Worm (Caenorhabditis elegans): Measurements from ENCODE around the gene tsen-54.

Gene tsen-54

ce11 chrIV:1949870-1950269 is 1.9 kb downstream of the tsen-54 start:
- TF ChIP-seq ceh-36 (tag; optimal IDR thresholded peaks at IDR 0.05), result peak; percentile 91

ce11 chrIV:1950617-1951016 is 2.6 kb downstream of the tsen-54 start:
- TF ChIP-seq sea-1 (GFP tag; conservative IDR thresholded peaks at IDR 0.05), result 0 out of 2 replicates have a peak, but pooled peaks have one; percentile 29

DNA sequence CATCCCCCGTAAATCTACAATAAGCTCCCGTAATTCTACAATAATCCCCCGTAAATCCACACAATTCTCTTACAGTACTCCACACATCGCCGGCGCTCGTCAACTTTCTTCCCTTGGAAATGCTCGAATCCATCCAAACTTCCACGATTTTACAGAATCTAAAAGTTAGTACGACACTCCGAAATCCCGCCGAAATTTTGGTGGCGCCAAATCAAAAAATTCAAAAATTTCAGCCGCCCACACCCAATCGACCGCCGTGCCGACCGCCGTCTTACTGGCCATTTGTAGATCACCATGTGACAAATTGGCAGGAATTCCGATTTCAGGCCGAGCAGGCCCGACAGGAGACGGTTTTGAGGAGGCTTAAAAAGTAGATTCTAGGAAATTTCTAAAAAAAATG is 4.3 kb downstream of the tsen-54 start:
- TF ChIP-seq tra-4 (tag; optimal IDR thresholded peaks at IDR 0.05) (no peak), ceh-36 (tag; optimal IDR thresholded peaks at IDR 0.05) (no peak), ets-7 (tag; optimal IDR thresholded peaks at IDR 0.05) (no peak), pes-1 (GFP tag; IDR thresholded peaks at IDR 0.05) (no peak)

DNA sequence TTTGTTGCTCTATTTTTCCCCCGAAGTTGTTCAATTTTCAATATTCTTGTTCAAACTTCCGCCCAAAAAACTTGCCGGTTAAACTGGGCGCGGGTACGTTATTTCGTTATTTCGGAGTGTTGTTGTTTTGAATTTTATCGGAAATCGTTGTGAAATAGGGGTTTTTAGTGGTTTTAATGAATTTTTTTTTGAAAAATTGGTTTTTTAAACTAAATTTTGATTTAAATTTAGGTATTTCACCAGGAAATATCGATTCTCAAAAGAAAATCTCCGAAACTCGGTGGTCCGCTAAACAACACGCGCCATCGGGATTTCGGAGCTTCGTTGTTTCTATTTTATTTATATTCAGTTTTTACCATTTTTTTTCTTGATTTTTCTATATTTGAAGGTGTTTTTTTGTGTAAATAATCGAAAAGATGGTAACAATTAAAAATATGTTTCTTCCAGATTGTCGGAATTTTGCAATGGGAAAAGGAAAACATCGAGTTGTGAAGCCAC is 5.2 kb downstream of the tsen-54 start, which contains the start of gene F52C12.2:
Gene F52C12.2 (plus strand): TSS at position 448 of the 498 bp plus-strand sequence.
- TF ChIP-seq sea-1 (GFP tag; conservative IDR thresholded peaks at IDR 0.05), result no peak
- TF ChIP-seq aly-1 (tag; optimal IDR thresholded peaks at IDR 0.05), result no peak
- no peak for TF ChIP-seq flt-1 (GFP tag; IDR thresholded peaks at IDR 0.05)
- TF ChIP-seq tbx-11 (GFP tag; IDR thresholded peaks at IDR 0.05), result no peak
- TF ChIP-seq F13C5.2 (tag; optimal IDR thresholded peaks at IDR 0.05), result peak; percentile 49
- no peak for TF ChIP-seq hnd-1 (tag; optimal IDR thresholded peaks at IDR 0.05)

DNA sequence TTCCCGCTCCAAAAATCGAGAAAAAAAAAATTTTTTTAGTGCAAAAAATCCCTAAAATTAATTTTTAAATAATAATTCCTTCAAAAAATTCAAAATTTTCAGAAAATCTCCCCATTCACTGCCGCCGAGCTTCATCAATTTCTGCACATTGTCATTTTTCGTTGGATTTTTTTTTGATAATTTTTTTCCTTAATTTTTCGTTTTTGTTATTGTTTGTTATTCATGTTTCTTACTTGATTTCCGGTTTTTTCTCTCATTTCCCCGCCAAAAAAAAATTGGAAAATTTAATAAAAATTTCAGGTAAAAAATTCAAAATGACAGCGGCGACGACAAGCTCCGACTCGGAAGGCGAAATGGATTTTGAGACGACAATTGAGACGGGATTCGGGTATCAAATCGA is 8.4 kb downstream of the tsen-54 start, which contains the start of gene F52C12.6:
Gene F52C12.6 (plus strand): TSS at position 301 of the 400 bp plus-strand sequence.
- TF ChIP-seq flt-1 (GFP tag; IDR thresholded peaks at IDR 0.05), result no peak
- no peak for TF ChIP-seq hmg-4 (GFP tag; optimal IDR thresholded peaks at IDR 0.05)
- TF ChIP-seq ceh-36 (tag; optimal IDR thresholded peaks at IDR 0.05), result no peak
- no peak for TF ChIP-seq aly-1 (tag; optimal IDR thresholded peaks at IDR 0.05)
- TF ChIP-seq tra-4 (tag; optimal IDR thresholded peaks at IDR 0.05), result no peak
- no peak for TF ChIP-seq ama-1 (optimal IDR thresholded peaks at IDR 0.05)
- TF ChIP-seq tbx-37 (GFP tag; conservative IDR thresholded peaks at IDR 0.05), result no peak
- no peak for TF ChIP-seq ets-7 (tag; optimal IDR thresholded peaks at IDR 0.05)
- TF ChIP-seq hnd-1 (tag; optimal IDR thresholded peaks at IDR 0.05), result no peak
- TF ChIP-seq ceh-13 (GFP tag; optimal IDR thresholded peaks at IDR 0.05), result no peak

DNA sequence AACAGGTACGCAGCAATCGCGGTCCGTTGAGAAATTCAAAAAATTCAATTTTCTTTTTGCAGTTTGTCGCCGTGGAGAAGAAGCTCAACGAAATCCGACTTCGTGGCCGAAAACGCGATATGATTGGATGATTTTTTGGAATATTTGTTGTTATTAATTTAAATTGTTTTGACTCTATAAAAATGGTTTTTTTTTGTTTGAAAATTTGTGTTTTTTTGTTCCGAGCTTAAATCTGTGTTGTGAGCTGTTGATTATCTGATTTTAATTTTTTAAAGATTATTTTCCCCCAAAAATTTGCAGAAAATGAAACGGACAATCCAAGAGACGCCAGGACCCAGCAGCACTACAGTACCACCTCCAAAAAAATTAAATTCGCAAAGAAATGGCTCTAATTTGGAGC is 11.6 kb downstream of the tsen-54 start, which contains the start of gene tdpo-1:
Gene tdpo-1 (plus strand): TSS at position 301 of the 400 bp plus-strand sequence.
- no peak for TF ChIP-seq sea-1 (GFP tag; conservative IDR thresholded peaks at IDR 0.05)
- TF ChIP-seq flt-1 (GFP tag; IDR thresholded peaks at IDR 0.05), result no peak
- no peak for TF ChIP-seq pes-1 (GFP tag; IDR thresholded peaks at IDR 0.05)
- TF ChIP-seq ceh-13 (GFP tag; optimal IDR thresholded peaks at IDR 0.05), result no peak
- no peak for TF ChIP-seq ceh-36 (tag; optimal IDR thresholded peaks at IDR 0.05)
- no peak for TF ChIP-seq hmg-4 (GFP tag; optimal IDR thresholded peaks at IDR 0.05)
- no peak for TF ChIP-seq tra-4 (tag; optimal IDR thresholded peaks at IDR 0.05)
- no peak for TF ChIP-seq aly-1 (tag; optimal IDR thresholded peaks at IDR 0.05)
- no peak for TF ChIP-seq ama-1 (optimal IDR thresholded peaks at IDR 0.05)
- TF ChIP-seq tbx-37 (GFP tag; conservative IDR thresholded peaks at IDR 0.05), result no peak
- TF ChIP-seq hnd-1 (tag; optimal IDR thresholded peaks at IDR 0.05), result no peak
- TF ChIP-seq scrt-1 (GFP tag; IDR thresholded peaks at IDR 0.05), result no peak

DNA sequence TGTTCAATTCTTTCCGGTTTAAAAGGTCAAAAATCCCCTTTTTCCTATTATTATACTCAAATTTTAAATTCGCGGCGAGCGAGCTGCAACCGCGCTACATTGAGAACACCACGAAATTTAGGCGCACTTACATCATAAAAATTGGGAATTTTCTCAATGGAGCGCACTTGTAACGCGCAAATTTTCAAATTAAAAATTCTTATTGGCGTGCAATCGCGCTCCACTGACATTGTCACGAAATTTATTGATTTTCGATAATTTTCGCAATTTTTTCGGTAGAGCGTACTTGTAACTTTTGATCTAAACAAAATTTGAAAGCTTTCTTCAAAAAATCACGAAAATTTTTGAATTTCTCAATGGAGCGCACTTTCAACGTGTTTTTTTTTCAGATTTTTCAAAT is 15.3 kb downstream of the tsen-54 start, which contains the start of gene ulp-3:
Gene ulp-3 (plus strand): TSS at position 388 of the 400 bp plus-strand sequence.
- TF ChIP-seq ceh-36 (tag; optimal IDR thresholded peaks at IDR 0.05) (no peak), sea-1 (GFP tag; conservative IDR thresholded peaks at IDR 0.05) (no peak), scrt-1 (GFP tag; IDR thresholded peaks at IDR 0.05) (no peak), ama-1 (optimal IDR thresholded peaks at IDR 0.05) (no peak), ets-7 (tag; optimal IDR thresholded peaks at IDR 0.05) (no peak), hnd-1 (tag; optimal IDR thresholded peaks at IDR 0.05) (no peak), aly-1 (tag; optimal IDR thresholded peaks at IDR 0.05) (no peak), tbx-37 (GFP tag; conservative IDR thresholded peaks at IDR 0.05) (no peak), flt-1 (GFP tag; IDR thresholded peaks at IDR 0.05) (no peak), tra-4 (tag; optimal IDR thresholded peaks at IDR 0.05) (no peak), tbx-11 (GFP tag; IDR thresholded peaks at IDR 0.05) (no peak), B0310.2 (tag; optimal IDR thresholded peaks at IDR 0.05) (no peak)

ce11 chrIV:1964057-1964456 is 16.1 kb downstream of the tsen-54 start:
- TF ChIP-seq scrt-1 (GFP tag; IDR thresholded peaks at IDR 0.05) (no peak), ama-1 (optimal IDR thresholded peaks at IDR 0.05) (no peak), tbx-11 (GFP tag; IDR thresholded peaks at IDR 0.05) (no peak), B0310.2 (tag; optimal IDR thresholded peaks at IDR 0.05) (no peak), flt-1 (GFP tag; IDR thresholded peaks at IDR 0.05) (no peak), tbx-37 (GFP tag; conservative IDR thresholded peaks at IDR 0.05) (no peak), hnd-1 (tag; optimal IDR thresholded peaks at IDR 0.05) (no peak), hmg-4 (GFP tag; optimal IDR thresholded peaks at IDR 0.05) (no peak), sea-1 (GFP tag; conservative IDR thresholded peaks at IDR 0.05) (no peak)

DNA sequence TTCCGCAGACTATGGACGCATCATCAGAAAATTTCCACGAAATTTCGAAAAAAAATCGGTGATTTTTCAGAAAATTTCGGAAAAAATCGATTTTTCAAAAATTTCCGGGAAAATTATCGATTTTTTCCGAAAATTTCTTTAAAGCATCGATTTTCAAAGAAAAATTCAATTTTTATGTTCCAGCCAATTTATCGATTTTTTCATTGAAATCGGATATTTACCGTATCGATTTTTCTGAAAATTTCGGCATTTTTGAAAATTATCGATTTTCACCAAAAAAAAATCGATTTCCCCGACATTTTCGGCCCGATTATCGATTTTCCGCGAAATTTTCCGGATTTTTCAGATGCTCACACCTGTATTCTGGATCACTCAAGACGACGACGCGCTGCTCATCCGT is 17.1 kb downstream of the tsen-54 start, which contains the start of gene Y48A5A.1:
Gene Y48A5A.1 (plus strand): TSS at position 347 of the 400 bp plus-strand sequence.
- TF ChIP-seq ets-7 (tag; optimal IDR thresholded peaks at IDR 0.05) (no peak), F13C5.2 (tag; optimal IDR thresholded peaks at IDR 0.05) (no peak), ceh-36 (tag; optimal IDR thresholded peaks at IDR 0.05) (no peak), aly-1 (tag; optimal IDR thresholded peaks at IDR 0.05) (no peak), hmg-4 (GFP tag; optimal IDR thresholded peaks at IDR 0.05) (no peak), hmbx-1 (tag; optimal IDR thresholded peaks at IDR 0.05) (no peak), hnd-1 (tag; optimal IDR thresholded peaks at IDR 0.05) (no peak), ama-1 (optimal IDR thresholded peaks at IDR 0.05) (no peak), B0310.2 (tag; optimal IDR thresholded peaks at IDR 0.05) (no peak), sea-1 (GFP tag; conservative IDR thresholded peaks at IDR 0.05) (no peak), scrt-1 (GFP tag; IDR thresholded peaks at IDR 0.05) (no peak), tbx-37 (GFP tag; conservative IDR thresholded peaks at IDR 0.05) (no peak), tbx-11 (GFP tag; IDR thresholded peaks at IDR 0.05) (no peak), flt-1 (GFP tag; IDR thresholded peaks at IDR 0.05) (no peak), pes-1 (GFP tag; IDR thresholded peaks at IDR 0.05) (no peak), ceh-13 (GFP tag; optimal IDR thresholded peaks at IDR 0.05) (no peak)

Measured in whole organism, early embryonic.